Worm (Caenorhabditis elegans): Measurements from ENCODE around the gene F38A5.8.

Gene F38A5.8

DNA sequence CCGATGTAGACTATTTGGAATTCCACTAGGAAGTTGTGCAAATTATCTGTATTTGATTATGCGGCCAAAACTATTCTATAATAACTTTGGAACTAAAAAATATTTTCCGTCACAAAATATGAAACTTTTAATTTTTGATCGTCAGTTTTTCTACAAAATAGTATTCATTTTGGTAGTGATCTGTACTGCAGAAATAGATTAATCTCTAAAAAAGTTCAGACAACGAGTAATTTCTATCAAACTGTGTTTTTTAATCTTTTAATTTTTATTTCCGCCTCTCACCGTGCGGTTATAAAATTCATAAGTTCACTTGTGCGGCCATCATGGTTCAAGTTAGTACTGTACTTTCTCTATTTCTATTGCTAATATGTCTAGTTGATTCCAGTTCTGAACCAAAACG is 38.7 kb downstream of the F38A5.8 start, which contains the start of gene C01B10.7:
TSS of gene C01B10.7 (plus strand) at position 301 of the 400 bp plus-strand sequence.
- TF ChIP-seq ces-1 (GFP tag; optimal IDR thresholded peaks at IDR 0.05), result no peak
- TF ChIP-seq snpc-4 (tag; optimal IDR thresholded peaks at IDR 0.05), result no peak

DNA sequence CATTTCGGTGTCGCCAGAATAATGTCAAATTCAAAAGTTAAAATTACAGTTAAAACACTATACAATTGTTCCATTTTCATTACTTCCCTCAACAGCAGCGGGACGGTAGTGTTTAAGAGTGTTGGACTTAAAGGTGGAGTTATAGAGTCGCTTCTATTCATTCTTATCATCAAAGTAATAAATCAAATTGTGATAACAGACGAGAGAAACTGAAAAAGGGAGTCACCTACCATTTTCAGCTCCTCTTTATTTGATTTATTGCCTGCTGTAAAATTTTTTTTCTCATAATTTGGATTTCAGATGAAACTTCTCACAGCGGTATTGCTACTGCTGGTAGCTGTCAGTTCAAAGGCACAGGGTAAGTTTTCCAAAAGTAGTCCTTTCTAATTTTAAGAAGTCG is 40.3 kb downstream of the F38A5.8 start, which contains the start of gene C01B10.6:
TSS of gene C01B10.6 (plus strand) at position 301 of the 400 bp plus-strand sequence.
- TF ChIP-seq hlh-17 (GFP tag; optimal IDR thresholded peaks at IDR 0.05; ENCODE audit: borderline replicate concordance) (no peak), skn-1 (tag; optimal IDR thresholded peaks at IDR 0.05) (no peak), ceh-8 (GFP tag; optimal IDR thresholded peaks at IDR 0.05) (no peak), efl-1 (optimal IDR thresholded peaks at IDR 0.05) (no peak), efl-1 (GFP tag; optimal IDR thresholded peaks at IDR 0.05 in 1 of 2) (no peak), ama-1 (optimal IDR thresholded peaks at IDR 0.05) (no peak), ets-5 (GFP tag; IDR thresholded peaks at IDR 0.05) (no peak), nhr-20 (tag; optimal IDR thresholded peaks at IDR 0.05) (no peak), ces-1 (GFP tag; optimal IDR thresholded peaks at IDR 0.05) (no peak), pax-3 (tag; optimal IDR thresholded peaks at IDR 0.05) (no peak), lin-13 (GFP tag; optimal IDR thresholded peaks at IDR 0.05) (no peak), irx-1 (tag; optimal IDR thresholded peaks at IDR 0.05) (no peak), sox-4 (tag; optimal IDR thresholded peaks at IDR 0.05) (no peak), alr-1 (tag; optimal IDR thresholded peaks at IDR 0.05; ENCODE audit: borderline replicate concordance) (no peak), ceh-90 (tag; optimal IDR thresholded peaks at IDR 0.05) (no peak), nhr-12 (tag; optimal IDR thresholded peaks at IDR 0.05) (no peak), sup-37 (GFP tag; optimal IDR thresholded peaks at IDR 0.05) (no peak)

DNA sequence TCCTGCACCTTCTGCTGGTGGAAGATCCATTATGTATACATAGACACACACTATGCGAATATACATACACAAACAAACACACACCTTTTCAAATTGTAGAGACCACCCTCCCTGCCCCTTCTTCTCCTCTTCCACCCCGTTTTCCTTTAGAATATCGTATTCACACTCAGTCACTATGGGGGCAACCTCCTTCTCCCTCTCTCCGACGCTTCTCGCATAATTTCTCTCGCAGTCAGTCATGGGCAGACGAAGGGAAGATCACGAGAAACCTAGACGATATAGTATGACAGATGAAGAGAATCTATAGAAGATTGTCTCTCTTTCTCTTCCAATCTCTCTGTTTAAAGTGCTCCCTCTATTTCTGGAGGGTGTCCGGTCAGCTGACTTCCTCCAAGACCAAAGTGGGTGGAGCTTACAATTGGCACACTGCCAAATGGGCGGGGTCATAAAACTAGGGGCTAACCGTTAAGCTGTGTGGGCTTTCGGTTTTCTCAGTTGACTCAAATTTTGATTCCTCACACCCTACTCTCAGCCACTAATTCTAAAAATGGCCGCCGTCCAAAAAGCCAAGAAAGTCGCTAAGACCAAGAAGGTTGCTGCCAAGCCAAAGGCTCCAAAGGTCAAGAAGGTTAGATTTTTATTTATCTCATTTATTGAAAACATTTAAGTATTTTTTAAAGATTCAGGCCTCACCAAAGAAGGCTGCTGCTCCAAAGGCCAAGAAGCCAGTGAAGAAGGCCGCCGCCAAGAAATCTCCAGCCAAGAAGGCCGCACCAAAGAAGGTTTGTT is 46.5 kb downstream of the F38A5.8 start, which contains the start of gene hil-7:
TSS of gene hil-7 (plus strand) at position 446 of the 789 bp plus-strand sequence.
- TF ChIP-seq tlp-1 (tag; optimal IDR thresholded peaks at IDR 0.05), result no peak
- no peak for TF ChIP-seq aly-2 (tag; optimal IDR thresholded peaks at IDR 0.05)
- TF ChIP-seq hpl-2 (GFP tag; optimal IDR thresholded peaks at IDR 0.05), result no peak
- peak; percentile 40 for TF ChIP-seq vab-15 (tag; optimal IDR thresholded peaks at IDR 0.05)
- no peak for TF ChIP-seq Y116A8C.19 (tag; optimal IDR thresholded peaks at IDR 0.05; ENCODE audit: borderline replicate concordance)
- no peak for TF ChIP-seq pqm-1 (tag; optimal IDR thresholded peaks at IDR 0.05)
- peak; percentile 55 for TF ChIP-seq xbp-1 (tag; optimal IDR thresholded peaks at IDR 0.05)
- TF ChIP-seq nhr-20 (tag; optimal IDR thresholded peaks at IDR 0.05), result peak; percentile 81
- no peak for TF ChIP-seq ceh-82 (tag; optimal IDR thresholded peaks at IDR 0.05)
- TF ChIP-seq lsy-2 (tag; optimal IDR thresholded peaks at IDR 0.05), result peak; percentile 76 to 88
- peak; percentile 94 for TF ChIP-seq nhr-85 (tag)
- peak; percentile 76 for TF ChIP-seq swsn-7 (tag; optimal IDR thresholded peaks at IDR 0.05)
- TF ChIP-seq dpl-1 (GFP tag; optimal IDR thresholded peaks at IDR 0.05), result peak; percentile 57 to 64 (median 63)
- peak; percentile 57 for TF ChIP-seq rnt-1 (tag; optimal IDR thresholded peaks at IDR 0.05)
- TF ChIP-seq elt-2 (tag; optimal IDR thresholded peaks at IDR 0.05), result no peak
- TF ChIP-seq hlh-4 (tag; optimal IDR thresholded peaks at IDR 0.05), result no peak
- TF ChIP-seq lin-39 (tag; optimal IDR thresholded peaks at IDR 0.05), result no peak
- TF ChIP-seq fkh-8 (tag; optimal IDR thresholded peaks at IDR 0.05), result peak; percentile 68
- TF ChIP-seq mab-9 (GFP tag; IDR thresholded peaks at IDR 0.05), result 0 out of 2 replicates have a peak, but pooled peaks have one; percentile 28
- TF ChIP-seq lir-3 (tag; optimal IDR thresholded peaks at IDR 0.05; ENCODE audit: poor library complexity), result peak; percentile 78
- TF ChIP-seq ces-1 (GFP tag; optimal IDR thresholded peaks at IDR 0.05), result no peak
- TF ChIP-seq ceh-63 (GFP tag; optimal IDR thresholded peaks at IDR 0.05), result no peak
- no peak for TF ChIP-seq unc-30 (tag; optimal IDR thresholded peaks at IDR 0.05)
- no peak for TF ChIP-seq ceh-8 (GFP tag; optimal IDR thresholded peaks at IDR 0.05)
- TF ChIP-seq nhr-11 (tag; optimal IDR thresholded peaks at IDR 0.05), result peak; percentile 45
- peak; percentile 69 for TF ChIP-seq snpc-4 (tag; optimal IDR thresholded peaks at IDR 0.05)
- no peak for TF ChIP-seq nhr-77 (tag; optimal IDR thresholded peaks at IDR 0.05)
- TF ChIP-seq blmp-1 (tag; optimal IDR thresholded peaks at IDR 0.05), result peak; percentile 83
- no peak for TF ChIP-seq egl-27 (tag; optimal IDR thresholded peaks at IDR 0.05)
- TF ChIP-seq nhr-12 (tag; optimal IDR thresholded peaks at IDR 0.05), result no peak
- peak; percentile 77 for TF ChIP-seq lin-13 (GFP tag; optimal IDR thresholded peaks at IDR 0.05)
- TF ChIP-seq unc-98 (GFP tag; IDR thresholded peaks at IDR 0.05), result 0 out of 2 replicates have a peak, but pooled peaks have one; percentile 35
- peak; percentile 39 for TF ChIP-seq nhr-90 (tag; optimal IDR thresholded peaks at IDR 0.05; ENCODE audit: poor library complexity)
- TF ChIP-seq ama-1 (optimal IDR thresholded peaks at IDR 0.05), result no peak
- TF ChIP-seq fkh-10 (GFP tag; optimal IDR thresholded peaks at IDR 0.05), result no peak
- peak; percentile 44 for TF ChIP-seq egl-13 (tag; optimal IDR thresholded peaks at IDR 0.05)
